Worm (Caenorhabditis elegans) whole organism, young adult: ENCODE results near the gene B0244.10.

Source experiments
- B0336.3 ChIP-seq: fragments of 200-800 bp; sonication (Bioruptor generic); IDR thresholded peaks from 2 replicates; pipeline ENCODE4 v1.3.6; 2022; ENCODE audit warnings: missing genetic modification characterization, missing compliant biosample characterization
- C06A6.2 ChIP-seq: fragments of 200-800 bp; sonication (Bioruptor generic); conservative IDR thresholded peaks from 2 replicates; pipeline ENCODE4 v1.3.6; 2022; ENCODE audit warnings: missing genetic modification characterization, missing compliant biosample characterization
- F10E7.11 ChIP-seq: sonication (generic microtip); optimal IDR thresholded peaks from 2 replicates; lab custom pipeline; 2017; ENCODE audit warnings: mild to moderate bottlenecking, missing genetic modification characterization, moderate library complexity, missing compliant biosample characterization
- F57C9.4 ChIP-seq: sonication (generic microtip); optimal IDR thresholded peaks from 2 replicates; lab custom pipeline; 2017; ENCODE audit warnings: mild to moderate bottlenecking, missing genetic modification characterization, missing compliant biosample characterization
- K12H6.12 ChIP-seq: fragments of 200-800 bp; sonication (Bioruptor generic); optimal IDR thresholded peaks from 2 replicates; lab custom pipeline; 2018; ENCODE audit warnings: mild to moderate bottlenecking, missing genetic modification characterization, missing compliant biosample characterization
- Y53G8AR.9 ChIP-seq: fragments of 200-800 bp; sonication (Bioruptor generic); conservative IDR thresholded peaks from 2 replicates; pipeline ENCODE4 v1.3.6; 2022; ENCODE audit warnings: missing genetic modification reagents, missing genetic modification characterization, missing compliant biosample characterization
- Y56A3A.18 ChIP-seq: fragments of 200-800 bp; sonication (Bioruptor generic); IDR thresholded peaks from 2 replicates; pipeline ENCODE4 v1.3.6; 2022; ENCODE audit warnings: missing genetic modification reagents, missing genetic modification characterization, missing compliant biosample characterization
- ZK185.1 ChIP-seq: sonication (generic microtip); optimal IDR thresholded peaks from 2 replicates; lab custom pipeline; 2016; ENCODE audit warnings: mild to moderate bottlenecking, missing genetic modification characterization, missing compliant biosample characterization; ENCODE audit not compliant: poor library complexity, severe bottlenecking
- ama-1 ChIP-seq, 3 experiments: fragments of 150-350 bp in 1 of 3; sonication (generic microtip) in 2 of 3; optimal IDR thresholded peaks; 2 replicates each; lab custom pipeline; 2014 to 2018; ENCODE audit warnings: missing biosample characterization in 2 of 3, missing genetic modification characterization in 2 of 3, missing genetic modification reagents in 2 of 3
- attf-5 ChIP-seq: fragments of 200-800 bp; sonication (Bioruptor generic); optimal IDR thresholded peaks from 2 replicates; lab custom pipeline; 2018; ENCODE audit warnings: mild to moderate bottlenecking, missing genetic modification characterization, missing compliant biosample characterization
- attf-6 ChIP-seq: fragments of 200-800 bp; sonication (Bioruptor generic); IDR thresholded peaks from 2 replicates; pipeline ENCODE4 v1.3.6; 2022; ENCODE audit warnings: missing genetic modification reagents, missing genetic modification characterization, missing compliant biosample characterization
- cebp-1 ChIP-seq, 2 experiments: fragments of 200-800 bp in 1 of 2; sonication (Bioruptor generic) in 1 of 2; sonication (generic microtip) in 1 of 2; IDR thresholded peaks in 1 of 2; optimal IDR thresholded peaks in 1 of 2; 2 replicates each; pipeline versions ENCODE4 v1.3.6 to Lab custom; 2017 to 2022; ENCODE audit warnings: missing compliant biosample characterization in 2 of 2, missing genetic modification characterization in 2 of 2, mild to moderate bottlenecking in 1 of 2, missing genetic modification reagents in 1 of 2, moderate library complexity in 1 of 2
- chd-7 ChIP-seq: sonication (generic microtip); optimal IDR thresholded peaks from 2 replicates; lab custom pipeline; 2016; ENCODE audit warnings: mild to moderate bottlenecking, missing genetic modification characterization, moderate library complexity, missing compliant biosample characterization
- dox-1 ChIP-seq: fragments of 200-800 bp; sonication (Bioruptor generic); IDR thresholded peaks from 2 replicates; pipeline ENCODE4 v1.3.6; 2022; ENCODE audit warnings: missing genetic modification reagents, missing genetic modification characterization, missing compliant biosample characterization
- efl-1 ChIP-seq: fragments of 150-350 bp; optimal IDR thresholded peaks from 2 replicates; lab custom pipeline; 2014; ENCODE audit warnings: missing biosample characterization, missing genetic modification reagents, missing genetic modification characterization
- gei-17 ChIP-seq: fragments of 200-800 bp; sonication (Bioruptor generic); optimal IDR thresholded peaks from 2 replicates; lab custom pipeline; 2018; ENCODE audit warnings: mild to moderate bottlenecking, missing genetic modification characterization, missing compliant biosample characterization
- hmg-1.2 ChIP-seq: fragments of 200-800 bp; sonication (Bioruptor generic); IDR thresholded peaks from 2 replicates; pipeline ENCODE4 v1.3.6; 2022; ENCODE audit warnings: missing genetic modification reagents, missing genetic modification characterization, missing compliant biosample characterization
- hsf-1 ChIP-seq: fragments of 200-800 bp; sonication (Bioruptor generic); IDR thresholded peaks from 2 replicates; pipeline ENCODE4 v1.3.6; 2022; ENCODE audit warnings: missing genetic modification reagents, missing genetic modification characterization, missing compliant biosample characterization
- let-607 ChIP-seq, 2 experiments: fragments of 200-800 bp in 1 of 2; sonication (Bioruptor generic) in 1 of 2; sonication (generic microtip) in 1 of 2; optimal IDR thresholded peaks; 2 replicates each; lab custom pipeline; 2016 to 2018; ENCODE audit warnings: mild to moderate bottlenecking in 2 of 2, missing compliant biosample characterization in 2 of 2, missing genetic modification characterization in 2 of 2, moderate library complexity in 2 of 2, missing genotype in 1 of 2
- lin-35 ChIP-seq, 3 experiments: fragments of 150-350 bp in 2 of 3; sonication (generic microtip) in 1 of 3; optimal IDR thresholded peaks; 2 replicates each; lab custom pipeline; 2014 to 2018; ENCODE audit warnings: missing biosample characterization in 3 of 3, missing genetic modification characterization in 3 of 3, missing genetic modification reagents in 3 of 3
- lin-40 ChIP-seq: sonication (generic microtip); optimal IDR thresholded peaks from 2 replicates; lab custom pipeline; 2016; ENCODE audit warnings: missing genetic modification characterization, mild to moderate bottlenecking, missing compliant biosample characterization, missing genotype, missing genetic modification reagents
- lin-54 ChIP-seq: fragments of 200-800 bp; sonication (Bioruptor generic); optimal IDR thresholded peaks from 2 replicates; lab custom pipeline; 2018; ENCODE audit warnings: mild to moderate bottlenecking, missing genetic modification characterization, missing compliant biosample characterization
- madf-10 ChIP-seq: sonication (generic microtip); optimal IDR thresholded peaks from 2 replicates; lab custom pipeline; 2016; ENCODE audit warnings: mild to moderate bottlenecking, missing genetic modification characterization, missing compliant biosample characterization
- madf-3 ChIP-seq: fragments of 200-800 bp; sonication (Bioruptor generic); IDR thresholded peaks from 2 replicates; pipeline ENCODE4 v1.3.6; 2022; ENCODE audit warnings: missing genetic modification reagents, missing genetic modification characterization, missing compliant biosample characterization
- madf-8 ChIP-seq: fragments of 200-800 bp; sonication (Bioruptor generic); conservative IDR thresholded peaks from 2 replicates; pipeline ENCODE4 v1.3.6; 2022; ENCODE audit warnings: missing genetic modification reagents, missing genetic modification characterization, missing compliant biosample characterization
- mcd-1 ChIP-seq: fragments of 200-800 bp; sonication (Bioruptor generic); IDR thresholded peaks from 2 replicates; pipeline ENCODE4 v1.3.6; 2022; ENCODE audit warnings: missing genetic modification reagents, missing genetic modification characterization, missing compliant biosample characterization
- nfya-2 ChIP-seq: fragments of 200-800 bp; sonication (Bioruptor generic); IDR thresholded peaks from 2 replicates; pipeline ENCODE4 v1.3.6; 2022; ENCODE audit warnings: missing genetic modification reagents, missing genetic modification characterization, missing compliant biosample characterization
- nfyb-1 ChIP-seq: fragments of 200-800 bp; sonication (Bioruptor generic); IDR thresholded peaks from 2 replicates; pipeline ENCODE4 v1.3.6; 2022; ENCODE audit warnings: missing genetic modification reagents, missing genetic modification characterization, missing compliant biosample characterization
- nhr-27 ChIP-seq: fragments of 200-800 bp; sonication (Bioruptor generic); optimal IDR thresholded peaks from 2 replicates; lab custom pipeline; 2018; ENCODE audit warnings: mild to moderate bottlenecking, missing genetic modification characterization, moderate library complexity, missing compliant biosample characterization
- nhr-80 ChIP-seq: sonication (generic microtip); optimal IDR thresholded peaks from 2 replicates; lab custom pipeline; 2016; ENCODE audit warnings: missing genetic modification characterization, missing compliant biosample characterization
- pbrm-1 ChIP-seq: fragments of 200-800 bp; sonication (Bioruptor generic); IDR thresholded peaks from 2 replicates; pipeline ENCODE4 v1.3.6; 2022; ENCODE audit warnings: missing genetic modification reagents, missing genetic modification characterization, missing compliant biosample characterization
- rcor-1 ChIP-seq: fragments of 200-800 bp; sonication (Bioruptor generic); IDR thresholded peaks from 2 replicates; pipeline ENCODE4 v1.3.6; 2022; ENCODE audit warnings: missing genetic modification reagents, missing genetic modification characterization, missing compliant biosample characterization
- rec-8 ChIP-seq, 2 experiments: sonication (generic microtip); optimal IDR thresholded peaks; 2 replicates each; lab custom pipeline; 2016; ENCODE audit warnings: mild to moderate bottlenecking in 2 of 2, missing genetic modification characterization in 2 of 2, missing genetic modification reagents in 2 of 2, missing genotype in 2 of 2, missing biosample characterization in 1 of 2, missing compliant biosample characterization in 1 of 2, moderate library complexity in 1 of 2
- snpc-3.4 ChIP-seq: sonication (generic microtip); optimal IDR thresholded peaks from 2 replicates; lab custom pipeline; 2017; ENCODE audit warnings: missing genetic modification characterization, mild to moderate bottlenecking, missing compliant biosample characterization, antibody characterized with exemption, moderate library complexity, missing genotype, missing genetic modification reagents
- snpc-4 ChIP-seq, 5 experiments: fragments of 150-350 bp in 1 of 5; sonication (generic microtip) in 4 of 5; optimal IDR thresholded peaks; 2 replicates each; lab custom pipeline; 2014 to 2018; ENCODE audit warnings: missing genetic modification characterization in 5 of 5, missing biosample characterization in 3 of 5, antibody characterized with exemption in 2 of 5, mild to moderate bottlenecking in 2 of 5, missing compliant biosample characterization in 2 of 5, missing genotype in 2 of 5, moderate library complexity in 2 of 5, missing genetic modification reagents in 1 of 5
- tbx-9 ChIP-seq: sonication (generic microtip); optimal IDR thresholded peaks from 2 replicates; lab custom pipeline; 2016; ENCODE audit warnings: borderline replicate concordance, missing genetic modification characterization, inconsistent platforms, missing compliant biosample characterization
- unc-62 ChIP-seq: fragments of 150-350 bp; optimal IDR thresholded peaks from 2 replicates; lab custom pipeline; 2014; ENCODE audit warnings: missing biosample characterization, missing genetic modification reagents, missing genetic modification characterization
- xnd-1 ChIP-seq: sonication (generic microtip); optimal IDR thresholded peaks from 2 replicates; lab custom pipeline; 2016; ENCODE audit warnings: missing genotype, missing genetic modification reagents, missing genetic modification characterization, missing compliant biosample characterization
- zfh-2 ChIP-seq: fragments of 200-800 bp; sonication (Bioruptor generic); conservative IDR thresholded peaks from 2 replicates; pipeline ENCODE4 v1.3.6; 2022; ENCODE audit warnings: missing genetic modification reagents, missing genetic modification characterization, missing compliant biosample characterization
- ztf-18 ChIP-seq: sonication (generic microtip); optimal IDR thresholded peaks from 2 replicates; lab custom pipeline; 2016; ENCODE audit warnings: missing genotype, mild to moderate bottlenecking, missing genetic modification characterization, missing compliant biosample characterization
- ztf-26 ChIP-seq: sonication (generic microtip); optimal IDR thresholded peaks from 2 replicates; lab custom pipeline; 2017; ENCODE audit warnings: missing genetic modification characterization, missing compliant biosample characterization
- ztf-28 ChIP-seq: fragments of 200-800 bp; sonication (Bioruptor generic); IDR thresholded peaks from 2 replicates; pipeline ENCODE4 v1.3.6; 2022; ENCODE audit warnings: missing genetic modification reagents, missing genetic modification characterization, missing compliant biosample characterization

The B0244.10 gene

ce11 chrIII:5714984-5715454 is 19.9 kb upstream of the B0244.10 start:
- TF ChIP-seq Y53G8AR.9 (GFP tag; lab: Robert Waterston, UW) (peak; percentile 64; the same call in 1 of the 2 replicates), xnd-1 (tag; lab: Kevin White, UChicago) (no peak), madf-3 (GFP tag; lab: Robert Waterston, UW) (0 out of 2 replicates have a peak, but pooled peaks have one; percentile 47), hsf-1 (GFP tag; lab: Robert Waterston, UW) (no peak), nfyb-1 (0 out of 2 replicates have a peak, but pooled peaks have one; percentile 11), Y56A3A.18 (GFP tag; lab: Robert Waterston, UW) (0 out of 2 replicates have a peak, but pooled peaks have one; percentile 23), let-607 (tag; optimal IDR thresholded peaks at IDR 0.05; lab: Kevin White, UChicago) (peak in 1 of 2 experiments; percentile 90), B0336.3 (GFP tag; lab: Robert Waterston, UW) (peak; percentile 50; the same call in 1 of the 2 replicates), snpc-3.4 (tag; lab: Kevin White, UChicago) (peak; percentile 50), tbx-9 (tag; lab: Kevin White, UChicago) (no peak), efl-1 (GFP tag; lab: Kevin White, UChicago) (peak; percentile 1)

ce11 chrIII:5715467-5715866 is 19.5 kb upstream of the B0244.10 start:
- TF ChIP-seq ama-1 (optimal IDR thresholded peaks at IDR 0.05; lab: Kevin White, UChicago) (no peak), ama-1 (GFP tag; optimal IDR thresholded peaks at IDR 0.05; lab: Kevin White, UChicago) (no peak), mcd-1 (GFP tag; lab: Robert Waterston, UW) (peak; percentile 60), nhr-80 (peak; percentile 79), pbrm-1 (GFP tag; lab: Robert Waterston, UW) (peak; percentile 44), lin-35 (GFP tag; optimal IDR thresholded peaks at IDR 0.05; lab: Kevin White, UChicago) (peak in 1 of 3 experiments; percentile 44), ztf-28 (0 out of 2 replicates have a peak, but pooled peaks have one; percentile 26), C06A6.2 (no peak), B0336.3 (GFP tag; lab: Robert Waterston, UW) (peak; percentile 36; the same call in 1 of the 2 replicates), attf-6 (0 out of 2 replicates have a peak, but pooled peaks have one; percentile 26), cebp-1 (GFP tag; IDR thresholded peaks at IDR 0.05; lab: Robert Waterston, UW) (no peak), cebp-1 (tag; optimal IDR thresholded peaks at IDR 0.05; lab: Kevin White, UChicago) (peak; percentile 52), madf-8 (GFP tag; lab: Robert Waterston, UW) (no peak), let-607 (tag; optimal IDR thresholded peaks at IDR 0.05; lab: Kevin White, UChicago) (peak; percentile 69 to 79), ZK185.1 (peak; percentile 41), rec-8 (tag; optimal IDR thresholded peaks at IDR 0.05; lab: Kevin White, UChicago) (no peak), nhr-27 (tag; lab: Kevin White, UChicago) (peak; percentile 16), chd-7 (tag; lab: Kevin White, UChicago) (peak; percentile 11), F10E7.11 (peak; percentile 40), gei-17 (GFP tag; lab: Kevin White, UChicago) (no peak), F57C9.4 (no peak), dox-1 (GFP tag; lab: Robert Waterston, UW) (peak; percentile 33; the same call in 1 of the 2 replicates), hmg-1.2 (GFP tag; lab: Robert Waterston, UW) (peak; percentile 88; the same call in 1 of the 2 replicates), snpc-4 (GFP tag; optimal IDR thresholded peaks at IDR 0.05; lab: Kevin White, UChicago) (no peak), snpc-4 (tag; optimal IDR thresholded peaks at IDR 0.05; lab: Kevin White, UChicago) (peak in 2 of 4 experiments; percentile 38), zfh-2 (GFP tag; lab: Robert Waterston, UW) (peak; percentile 94), K12H6.12 (tag; lab: Kevin White, UChicago) (no peak), madf-10 (tag; lab: Kevin White, UChicago) (peak; percentile 69), Y56A3A.18 (GFP tag; lab: Robert Waterston, UW) (no peak), lin-40 (peak; percentile 47), unc-62 (GFP tag; lab: Kevin White, UChicago) (no peak), ztf-18 (tag; lab: Kevin White, UChicago) (peak; percentile 17), madf-3 (GFP tag; lab: Robert Waterston, UW) (peak; percentile 65; the same call in 1 of the 2 replicates), rcor-1 (GFP tag; lab: Robert Waterston, UW) (peak; percentile 6; the same call in 1 of the 2 replicates), nfya-2 (GFP tag; lab: Robert Waterston, UW) (no peak), attf-5 (GFP tag; lab: Kevin White, UChicago) (peak; percentile 51), lin-54 (peak; percentile 1), ztf-26 (tag; lab: Kevin White, UChicago) (peak; percentile 81), hsf-1 (GFP tag; lab: Robert Waterston, UW) (0 out of 2 replicates have a peak, but pooled peaks have one; percentile 41)
